Fruit fly (Drosophila melanogaster) whole organism, wandering third instar larva: ENCODE results near the gene Dci.

ENCODE experiments used
- Abd-B ChIP-seq: fragments of >200 bp; optimal IDR thresholded peaks from 2 replicates; lab custom pipeline; 2017; ENCODE audit warnings: missing biosample characterization, missing genetic modification characterization
- CG32264 ChIP-seq: fragments of 200-800 bp; sonication (Bioruptor generic); optimal IDR thresholded peaks from 2 replicates; lab custom pipeline; 2016; ENCODE audit warnings: missing biosample characterization, missing genetic modification characterization
- CG9705 ChIP-seq: fragments of 200-800 bp; sonication (Bioruptor generic); optimal IDR thresholded peaks from 2 replicates; lab custom pipeline; 2018; ENCODE audit warnings: missing biosample characterization, mild to moderate bottlenecking, missing genetic modification characterization
- CrebA ChIP-seq: fragments of 200-800 bp; sonication (Bioruptor generic); optimal IDR thresholded peaks from 2 replicates; lab custom pipeline; 2016; ENCODE audit warnings: missing biosample characterization, mild to moderate bottlenecking, missing genetic modification characterization, borderline replicate concordance
- Dfd ChIP-seq: fragments of >200 bp; optimal IDR thresholded peaks from 2 replicates; lab custom pipeline; 2017; ENCODE audit warnings: missing biosample characterization, missing genetic modification characterization
- Dif ChIP-seq: fragments of 200-275, 200-300 bp; sonication (Bioruptor generic); optimal IDR thresholded peaks from 2 replicates; lab custom pipeline; 2018; ENCODE audit warnings: missing biosample characterization, missing genetic modification characterization; ENCODE audit not compliant: partially characterized antibody
- GATAd ChIP-seq: sonication (Bioruptor generic); optimal IDR thresholded peaks from 2 replicates; lab custom pipeline; 2016; ENCODE audit warnings: missing biosample characterization, missing genetic modification characterization
- HLH106 ChIP-seq: fragments of 200-800 bp; optimal IDR thresholded peaks from 3 replicates; lab custom pipeline; 2019; ENCODE audit warnings: missing biosample characterization, mild to moderate bottlenecking, missing genetic modification characterization, moderate library complexity
- Hnf4 ChIP-seq: fragments of 200-800 bp; sonication (Bioruptor generic); optimal IDR thresholded peaks from 2 replicates; lab custom pipeline; 2016; ENCODE audit warnings: missing biosample characterization, mild to moderate bottlenecking, missing genetic modification characterization
- Hr78 ChIP-seq: fragments of >200 bp; optimal IDR thresholded peaks from 2 replicates; lab custom pipeline; 2017; ENCODE audit warnings: missing biosample characterization, missing genetic modification characterization
- Hr83 ChIP-seq: fragments of 200-300 bp; sonication (Bioruptor generic); optimal IDR thresholded peaks from 2 replicates; lab custom pipeline; 2016; ENCODE audit warnings: missing biosample characterization, mild to moderate bottlenecking, missing genetic modification characterization, moderate library complexity; ENCODE audit not compliant: poor library complexity, severe bottlenecking
- Jra ChIP-seq: sonication (Bioruptor generic); optimal IDR thresholded peaks from 2 replicates; lab custom pipeline; 2016; ENCODE audit warnings: missing biosample characterization, missing genetic modification characterization
- Mio ChIP-seq: sonication (Bioruptor generic); optimal IDR thresholded peaks from 2 replicates; lab custom pipeline; 2016; ENCODE audit warnings: missing biosample characterization, missing genetic modification characterization
- Myc ChIP-seq: fragments of >200 bp; optimal IDR thresholded peaks from 2 replicates; lab custom pipeline; 2017
- N ChIP-seq: fragments of >200 bp; optimal IDR thresholded peaks from 2 replicates; lab custom pipeline; 2018; ENCODE audit warnings: missing biosample characterization, missing external identifiers, missing genetic modification characterization
- OdsH ChIP-seq: fragments of 200-800 bp; sonication (Bioruptor generic); optimal IDR thresholded peaks from 2 replicates; lab custom pipeline; 2016; ENCODE audit warnings: missing biosample characterization, mild to moderate bottlenecking, missing genetic modification characterization
- Rel ChIP-seq, 2 experiments: fragments of 200-800 bp; sonication (Bioruptor generic) in 1 of 2; optimal IDR thresholded peaks; 2 replicates in 1 of 2; 3 replicates in 1 of 2; lab custom pipeline; 2016 to 2019; ENCODE audit warnings: mild to moderate bottlenecking in 2 of 2, missing biosample characterization in 2 of 2, missing genetic modification characterization in 2 of 2, moderate library complexity in 1 of 2
- Sp1 ChIP-seq: fragments of 200-800 bp; sonication (Bioruptor generic); optimal IDR thresholded peaks from 3 replicates; lab custom pipeline; 2019; ENCODE audit warnings: missing biosample characterization, mild to moderate bottlenecking, missing genetic modification characterization, moderate library complexity
- Vsx2 ChIP-seq: fragments of 200-300, 225-300 bp; sonication (Bioruptor generic); optimal IDR thresholded peaks from 2 replicates; lab custom pipeline; 2018; ENCODE audit warnings: missing biosample characterization, missing genetic modification characterization; ENCODE audit not compliant: partially characterized antibody
- br ChIP-seq: fragments of 200-800 bp; sonication (Bioruptor generic); optimal IDR thresholded peaks from 2 replicates; lab custom pipeline; 2016; ENCODE audit warnings: missing biosample characterization, missing genetic modification characterization
- brk ChIP-seq: fragments of 200-800 bp; sonication (Bioruptor generic); optimal IDR thresholded peaks from 2 replicates; lab custom pipeline; 2016; ENCODE audit warnings: missing biosample characterization, mild to moderate bottlenecking, missing genetic modification characterization
- dl ChIP-seq, 2 experiments: fragments of 175-275, 200-275 bp in 1 of 2; fragments of 200-275 bp in 1 of 2; sonication (Bioruptor generic); optimal IDR thresholded peaks; lab custom pipeline; 2018; ENCODE audit warnings: mild to moderate bottlenecking in 2 of 2, missing biosample characterization in 2 of 2, missing genetic modification characterization in 2 of 2, moderate library complexity in 2 of 2; ENCODE audit not compliant: partially characterized antibody in 2 of 2, insufficient read depth in 1 of 2
- dmrt93B ChIP-seq: fragments of 200-800 bp; sonication (Bioruptor generic); optimal IDR thresholded peaks from 2 replicates; lab custom pipeline; 2018; ENCODE audit warnings: missing biosample characterization, mild to moderate bottlenecking, missing genetic modification characterization
- dsf ChIP-seq: sonication (Bioruptor generic); optimal IDR thresholded peaks from 2 replicates; lab custom pipeline; 2016; ENCODE audit warnings: missing biosample characterization, missing genetic modification characterization, borderline replicate concordance
- ey ChIP-seq: fragments of 200-800 bp; sonication (Bioruptor generic); optimal IDR thresholded peaks from 2 replicates; lab custom pipeline; 2016; ENCODE audit warnings: missing biosample characterization, missing genetic modification characterization
- foxo ChIP-seq, 2 experiments: fragments of 200-800 bp; sonication (Bioruptor generic); optimal IDR thresholded peaks; 2 replicates in 1 of 2; 3 replicates in 1 of 2; lab custom pipeline; 2016 to 2017; ENCODE audit warnings: missing biosample characterization in 2 of 2, missing genetic modification characterization in 2 of 2
- fru ChIP-seq: fragments of 200-800 bp; sonication (Bioruptor generic); optimal IDR thresholded peaks from 3 replicates; lab custom pipeline; 2016; ENCODE audit warnings: missing biosample characterization, mild to moderate bottlenecking, missing genetic modification characterization
- h ChIP-seq: fragments of 200-800 bp; sonication (Bioruptor generic); optimal IDR thresholded peaks from 3 replicates; lab custom pipeline; 2016; ENCODE audit warnings: missing biosample characterization, mild to moderate bottlenecking, missing genetic modification characterization
- jim ChIP-seq: fragments of 175-275, 200-325 bp; sonication (Bioruptor generic); optimal IDR thresholded peaks from 2 replicates; lab custom pipeline; 2016; ENCODE audit warnings: missing biosample characterization, mild to moderate bottlenecking, missing genetic modification characterization
- lola ChIP-seq: fragments of >200 bp; optimal IDR thresholded peaks from 2 replicates; lab custom pipeline; 2017; ENCODE audit warnings: missing biosample characterization, missing genetic modification characterization
- pan ChIP-seq: fragments of >200 bp; optimal IDR thresholded peaks from 2 replicates; lab custom pipeline; 2017
- psq ChIP-seq: fragments of 200-800 bp; sonication (Bioruptor generic); optimal IDR thresholded peaks from 3 replicates; lab custom pipeline; 2017; ENCODE audit warnings: missing biosample characterization, mild to moderate bottlenecking, missing genetic modification characterization, moderate library complexity
- rgr ChIP-seq: fragments of 200-800 bp; sonication (Bioruptor generic); optimal IDR thresholded peaks from 3 replicates; lab custom pipeline; 2016; ENCODE audit warnings: missing biosample characterization, mild to moderate bottlenecking, missing genetic modification characterization
- sage ChIP-seq: fragments of 200-800 bp; sonication (Bioruptor generic); optimal IDR thresholded peaks from 2 replicates; lab custom pipeline; 2016; ENCODE audit warnings: missing biosample characterization, mild to moderate bottlenecking, missing genetic modification characterization
- sv ChIP-seq: fragments of 200-800 bp; sonication (Bioruptor generic); optimal IDR thresholded peaks from 3 replicates; lab custom pipeline; 2016; ENCODE audit warnings: missing biosample characterization, missing genetic modification characterization
- tai ChIP-seq: sonication (Bioruptor generic); optimal IDR thresholded peaks from 2 replicates; lab custom pipeline; 2016; ENCODE audit warnings: missing biosample characterization, missing genetic modification characterization
- usp ChIP-seq: fragments of >200 bp; optimal IDR thresholded peaks from 2 replicates; lab custom pipeline; 2017; ENCODE audit warnings: missing biosample characterization, missing genetic modification characterization
- woc ChIP-seq: sonication (Bioruptor generic); optimal IDR thresholded peaks from 2 replicates; lab custom pipeline; 2016; ENCODE audit warnings: missing biosample characterization, mild to moderate bottlenecking, missing genetic modification characterization

Dci gene

dm6 chr3L:885624-886257, 34.6 kb downstream of the Dci start:
- no peak for TF ChIP-seq sage (GFP tag; lab: Kevin White, UChicago)
- TF ChIP-seq Mio (GFP tag; lab: Kevin White, UChicago) = no peak
- TF ChIP-seq Hr78 (GFP tag; lab: Kevin White, UChicago) = no peak

DNA sequence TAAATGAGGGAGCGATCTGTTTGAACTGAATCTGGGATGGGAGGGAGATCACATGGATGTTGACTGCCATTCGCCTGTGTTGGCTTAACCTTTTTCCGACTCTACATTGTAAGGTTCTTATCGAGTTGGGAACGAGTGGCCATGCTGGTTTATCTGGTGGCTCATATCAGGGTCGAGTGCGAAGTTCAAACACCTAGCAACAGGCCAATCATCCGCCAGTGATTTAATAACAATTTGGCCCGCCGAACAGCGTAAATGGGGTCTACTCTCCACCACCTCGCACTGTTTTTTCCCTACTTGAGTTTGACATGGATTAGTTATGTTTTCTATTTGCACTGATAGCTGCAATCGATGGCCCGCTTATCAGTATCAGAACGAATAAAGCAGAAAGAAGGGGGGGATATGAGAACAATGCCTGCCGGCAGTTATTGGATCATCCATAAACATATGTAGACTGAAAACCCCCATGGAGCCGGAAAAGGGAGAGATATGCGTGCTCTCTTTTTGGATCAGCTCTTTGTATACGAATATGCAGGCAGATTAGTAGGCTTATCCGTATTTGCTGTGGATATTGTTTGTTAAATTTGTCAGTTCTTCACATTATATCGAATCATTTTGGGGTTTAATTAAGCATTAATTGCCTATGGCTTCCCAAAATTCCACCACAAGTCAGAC, 36.4 kb downstream of the Dci start:
- TF ChIP-seq sage (GFP tag; lab: Kevin White, UChicago) (no peak), Rel (GFP tag; optimal IDR thresholded peaks at IDR 0.05; lab: Kevin White, UChicago) (no peak), Rel (tag; optimal IDR thresholded peaks at IDR 0.05; lab: Kevin White, UChicago) (peak; percentile 16)
- TF ChIP-seq, all 38 proteins: peak for 1

- TF ChIP-seq Dfd = peak; percentile 97
- no peak for TF ChIP-seq dsf (GFP tag; lab: Kevin White, UChicago)
Measured at dm6 chr3L:888372-888771, 37.2 kb downstream of the Dci start.

DNA sequence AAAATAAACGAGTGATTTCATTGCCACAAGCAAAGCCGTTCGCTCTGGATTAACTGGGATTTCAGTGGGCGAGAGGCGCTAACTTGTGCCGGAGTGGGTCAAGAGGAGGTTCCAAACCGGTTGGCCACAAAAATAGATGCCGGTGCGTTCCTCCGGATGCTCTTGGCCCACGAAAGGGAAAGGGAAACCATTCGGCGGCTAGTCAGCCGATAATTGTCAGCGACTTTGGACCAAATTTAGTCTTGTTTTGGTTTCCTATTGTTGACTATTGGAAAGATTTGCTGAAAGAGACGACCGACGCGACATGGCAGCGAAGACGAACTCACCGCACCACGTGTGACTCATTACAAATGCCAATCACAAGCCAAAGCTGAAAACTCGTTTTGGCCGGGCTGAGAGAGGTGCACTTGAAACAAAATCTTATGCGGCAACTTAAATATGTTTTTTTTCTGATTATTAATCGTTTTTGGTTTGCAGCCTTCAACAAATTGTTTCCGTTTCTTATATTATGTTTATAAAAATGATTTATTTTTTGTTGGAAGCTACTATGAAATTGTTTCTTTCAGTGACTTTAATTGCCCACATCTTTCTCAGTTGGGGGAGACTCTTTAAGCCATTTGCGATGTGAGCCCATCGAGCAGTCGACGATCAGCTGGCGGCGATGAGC, 44.3 kb downstream of the Dci start, which contains the start of gene CG34056:
TSS of gene CG34056 (plus strand) at position 638 of the 667 bp plus-strand sequence.
- TF ChIP-seq Hr78 (GFP tag; lab: Kevin White, UChicago) = no peak
- peak; percentile 84 for TF ChIP-seq tai (GFP tag; lab: Kevin White, UChicago)
- peak; percentile 91 for TF ChIP-seq psq (GFP tag; lab: Kevin White, UChicago)
- TF ChIP-seq Jra = peak; percentile 95
- no peak for TF ChIP-seq Abd-B (GFP tag; lab: Kevin White, UChicago)
- TF ChIP-seq Vsx2 (GFP tag; lab: Kevin White, UChicago) = no peak
- TF ChIP-seq sage (GFP tag; lab: Kevin White, UChicago) = peak; percentile 97
- no peak for TF ChIP-seq pan
- peak; percentile 96 for TF ChIP-seq CG9705 (GFP tag; lab: Kevin White, UChicago)
- peak; percentile 82 for TF ChIP-seq Hr83 (GFP tag; lab: Kevin White, UChicago)
- peak; percentile 95 for TF ChIP-seq ey (GFP tag; lab: Kevin White, UChicago)
- TF ChIP-seq Myc (lab: Kevin White, UChicago) = no peak
- TF ChIP-seq GATAd = peak; percentile 40
- peak; percentile 89 to 97 for TF ChIP-seq foxo (GFP tag; optimal IDR thresholded peaks at IDR 0.05; lab: Kevin White, UChicago)
- no peak for TF ChIP-seq Dif
- TF ChIP-seq fru = peak; percentile 98
- peak; percentile 97 for TF ChIP-seq Rel (GFP tag; optimal IDR thresholded peaks at IDR 0.05; lab: Kevin White, UChicago)
- TF ChIP-seq Rel (tag; optimal IDR thresholded peaks at IDR 0.05; lab: Kevin White, UChicago) = peak; percentile 86
- peak; percentile 94 for TF ChIP-seq Sp1 (GFP tag; lab: Kevin White, UChicago)
- TF ChIP-seq dmrt93B (GFP tag; lab: Kevin White, UChicago) = peak; percentile 95
- peak; percentile 98 for TF ChIP-seq h (GFP tag; lab: Kevin White, UChicago)
- TF ChIP-seq N = no peak
- TF ChIP-seq CG32264 = peak; percentile 97
- TF ChIP-seq woc (GFP tag; lab: Kevin White, UChicago) = peak; percentile 95
- peak; percentile 40 for TF ChIP-seq Mio (GFP tag; lab: Kevin White, UChicago)
- TF ChIP-seq sv = peak; percentile 81
- TF ChIP-seq HLH106 (tag; lab: Kevin White, UChicago) = peak; percentile 97
- no peak for TF ChIP-seq usp (GFP tag; lab: Kevin White, UChicago)
- TF ChIP-seq Dfd = no peak
- peak; percentile 96 for TF ChIP-seq Hnf4 (GFP tag; lab: Kevin White, UChicago)
- peak; percentile 96 for TF ChIP-seq brk (GFP tag; lab: Kevin White, UChicago)
- no peak for TF ChIP-seq lola (GFP tag; lab: Kevin White, UChicago)
- TF ChIP-seq rgr (GFP tag; lab: Kevin White, UChicago) = peak; percentile 97
- TF ChIP-seq dl (GFP tag; optimal IDR thresholded peaks at IDR 0.05; lab: Kevin White, UChicago; ENCODE audit: insufficient read depth in 1 of 2, partially characterized antibody in 2 of 2) = no peak
- peak; percentile 95 for TF ChIP-seq br (GFP tag; lab: Kevin White, UChicago)
- no peak for TF ChIP-seq jim
- TF ChIP-seq CrebA (GFP tag; lab: Kevin White, UChicago) = peak; percentile 94
- peak; percentile 90 for TF ChIP-seq dsf (GFP tag; lab: Kevin White, UChicago)
- peak; percentile 97 for TF ChIP-seq OdsH (GFP tag; lab: Kevin White, UChicago)
